Fruit fly (Drosophila melanogaster): Measurements from ENCODE around the gene aus.
A peak's percentile ranks its signal among the peaks of the same experiment; 100 is the strongest.

The aus gene

dm6 chr3R:21365262-21365661 is 15.9 kb upstream of the aus start (continued):
- TF ChIP-seq CG8765 (GFP tag; IDR thresholded peaks at IDR 0.05) = peak; percentile 79
- peak; percentile 84 for TF ChIP-seq Hey (tag; optimal IDR thresholded peaks at IDR 0.05)
- peak in 1 of 3 experiments; percentile 12 for TF ChIP-seq Stat92E (GFP tag; optimal IDR thresholded peaks at IDR 0.05)
- TF ChIP-seq Ets65A (GFP tag) = peak; percentile 99
- peak; percentile 97 for TF ChIP-seq B-H2 (GFP tag; optimal IDR thresholded peaks at IDR 0.05)
- peak; percentile 74 for TF ChIP-seq CG17802 (tag; optimal IDR thresholded peaks at IDR 0.05)
- peak; percentile 82 for TF ChIP-seq CG18011 (GFP tag; optimal IDR thresholded peaks at IDR 0.05)
- TF ChIP-seq CrebB (tag; optimal IDR thresholded peaks at IDR 0.05) = peak; percentile 89
- TF ChIP-seq pb (GFP tag; optimal IDR thresholded peaks at IDR 0.05) = peak; percentile 84
- TF ChIP-seq NFAT (GFP tag; IDR thresholded peaks at IDR 0.05) = peak; percentile 89
- peak; percentile 90 for TF ChIP-seq Side (GFP tag; optimal IDR thresholded peaks at IDR 0.05)
- TF ChIP-seq CG11560 (tag; IDR thresholded peaks at IDR 0.05) = peak; percentile 88
- peak; percentile 95 for TF ChIP-seq CG12299 (tag; optimal IDR thresholded peaks at IDR 0.05)
- peak; percentile 94 for TF ChIP-seq CG11504 (tag; optimal IDR thresholded peaks at IDR 0.05)
- TF ChIP-seq CG7786 (GFP tag; optimal IDR thresholded peaks at IDR 0.05) = peak; percentile 92
- peak; percentile 98 for TF ChIP-seq CoRest (tag; optimal IDR thresholded peaks at IDR 0.05)
- no peak for TF ChIP-seq abd-A (tag; optimal IDR thresholded peaks at IDR 0.05)
- peak; percentile 91 for TF ChIP-seq Camta (GFP tag; optimal IDR thresholded peaks at IDR 0.05)
- TF ChIP-seq nau (GFP tag; optimal IDR thresholded peaks at IDR 0.05) = no peak
- TF ChIP-seq jigr1 (GFP tag; IDR thresholded peaks at IDR 0.05) = peak; percentile 91
- TF ChIP-seq kni (GFP tag; optimal IDR thresholded peaks at IDR 0.05) = peak; percentile 94
- TF ChIP-seq CG3281 (GFP tag; optimal IDR thresholded peaks at IDR 0.05) = peak; percentile 96
- peak; percentile 92 for TF ChIP-seq CG12744 (GFP tag; optimal IDR thresholded peaks at IDR 0.05)
- peak; percentile 71 for TF ChIP-seq CG10321 (GFP tag; IDR thresholded peaks at IDR 0.05)
- TF ChIP-seq HLHmδ (GFP tag; optimal IDR thresholded peaks at IDR 0.05) = no peak
- TF ChIP-seq CG13296 (GFP tag; optimal IDR thresholded peaks at IDR 0.05) = peak; percentile 96
- peak; percentile 94 for TF ChIP-seq CG6689 (GFP tag; IDR thresholded peaks at IDR 0.05)
- TF ChIP-seq hb (GFP tag; IDR thresholded peaks at IDR 0.05; ENCODE audit: partially characterized antibody) = no peak
- no peak for TF ChIP-seq Lpt (GFP tag; optimal IDR thresholded peaks at IDR 0.05)
- TF ChIP-seq Lim3 (GFP tag; IDR thresholded peaks at IDR 0.05) = peak; percentile 81
- TF ChIP-seq grau (tag; optimal IDR thresholded peaks at IDR 0.05) = peak; percentile 100
- peak; percentile 92 for TF ChIP-seq dm (GFP tag; optimal IDR thresholded peaks at IDR 0.05)
- peak; percentile 90 for TF ChIP-seq ken (GFP tag; IDR thresholded peaks at IDR 0.05)
- TF ChIP-seq stc (GFP tag; IDR thresholded peaks at IDR 0.05) = peak; percentile 90
- peak; percentile 98 for TF ChIP-seq Hsf (GFP tag; optimal IDR thresholded peaks at IDR 0.05)
- peak; percentile 96 for TF ChIP-seq CG8924 (tag; optimal IDR thresholded peaks at IDR 0.05)
- TF ChIP-seq CG7987 (GFP tag; optimal IDR thresholded peaks at IDR 0.05) = peak; percentile 84
- no peak for TF ChIP-seq HLH4C (GFP tag; IDR thresholded peaks at IDR 0.05; ENCODE audit: partially characterized antibody)
- TF ChIP-seq ara (GFP tag; IDR thresholded peaks at IDR 0.05) = peak; percentile 83
- peak; percentile 95 for TF ChIP-seq CG33557 (GFP tag; optimal IDR thresholded peaks at IDR 0.05)
- TF ChIP-seq HLH3B (GFP tag; IDR thresholded peaks at IDR 0.05) = peak; percentile 87
- TF ChIP-seq eyg (GFP tag; optimal IDR thresholded peaks at IDR 0.05) = peak; percentile 80
- TF ChIP-seq Vsx1 (GFP tag; optimal IDR thresholded peaks at IDR 0.05) = peak; percentile 63
- peak; percentile 98 for TF ChIP-seq CG34376 (GFP tag; optimal IDR thresholded peaks at IDR 0.05)
- TF ChIP-seq klu (GFP tag; IDR thresholded peaks at IDR 0.05) = peak; percentile 94
- peak; percentile 87 for TF ChIP-seq Gsc (GFP tag; IDR thresholded peaks at IDR 0.05)
- TF ChIP-seq sqz (GFP tag; optimal IDR thresholded peaks at IDR 0.05) = peak; percentile 87
- peak; percentile 62 for TF ChIP-seq btn (GFP tag; optimal IDR thresholded peaks at IDR 0.05)
- TF ChIP-seq CG17912 (GFP tag; optimal IDR thresholded peaks at IDR 0.05) = peak; percentile 91
- peak; percentile 94 for TF ChIP-seq Six4 (GFP tag; optimal IDR thresholded peaks at IDR 0.05)
- TF ChIP-seq Sox102F (GFP tag; optimal IDR thresholded peaks at IDR 0.05) = no peak

Measured in whole organism, embryonic.